Fruit fly (Drosophila melanogaster) whole organism, embryonic: Measurements from ENCODE around the gene ldbr.
A peak's percentile ranks its signal among the peaks of the same experiment; 100 is the strongest.

Experiments used
- C15 ChIP-seq: fragments of 200-800 bp; sonication (Bioruptor generic); IDR thresholded peaks from 3 replicates; pipeline ENCODE4 v1.3.6; 2022; ENCODE audit warnings: missing biosample characterization, missing genetic modification characterization
- CG10321 ChIP-seq: fragments of 200-800 bp; sonication (Bioruptor generic); IDR thresholded peaks from 2 replicates; pipeline ENCODE4 v1.3.6; 2022; ENCODE audit warnings: missing biosample characterization, missing genetic modification characterization
- CG10431 ChIP-seq: fragments of 200-800 bp; sonication (Bioruptor generic); optimal IDR thresholded peaks from 3 replicates; lab custom pipeline; 2018; ENCODE audit warnings: missing biosample characterization, mild to moderate bottlenecking, missing genetic modification characterization
- CG10959 ChIP-seq: fragments of 200-800 bp; sonication (Bioruptor generic); IDR thresholded peaks from 2 replicates; pipeline ENCODE4 v1.3.6; 2022; ENCODE audit warnings: missing biosample characterization, missing genetic modification characterization
- CG11093 ChIP-seq: fragments of 200-800 bp; sonication (Bioruptor generic); IDR thresholded peaks from 3 replicates; pipeline ENCODE4 v1.3.6; 2022; ENCODE audit warnings: missing biosample characterization, missing genetic modification characterization
- CG12219 ChIP-seq: fragments of 200-800 bp; sonication (Bioruptor generic); optimal IDR thresholded peaks from 3 replicates; lab custom pipeline; 2018; ENCODE audit warnings: missing biosample characterization, mild to moderate bottlenecking, missing genetic modification characterization
- CG14965 ChIP-seq: fragments of 200-800 bp; sonication (Bioruptor generic); optimal IDR thresholded peaks from 2 replicates; lab custom pipeline; 2016; ENCODE audit warnings: missing biosample characterization, missing genetic modification characterization, borderline replicate concordance
- CG16813 ChIP-seq: fragments of 200-800 bp; sonication (Bioruptor generic); IDR thresholded peaks from 3 replicates; pipeline ENCODE4 v1.3.6; 2022; ENCODE audit warnings: missing biosample characterization, missing genetic modification characterization; ENCODE audit not compliant: partially characterized antibody
- CG2678 ChIP-seq: fragments of 200-800 bp; sonication (Bioruptor generic); optimal IDR thresholded peaks from 3 replicates; lab custom pipeline; 2019; ENCODE audit warnings: missing biosample characterization, mild to moderate bottlenecking, missing genetic modification characterization, moderate library complexity
- CG2712 ChIP-seq: fragments of 200-800 bp; optimal IDR thresholded peaks from 3 replicates; lab custom pipeline; 2019; ENCODE audit warnings: missing biosample characterization, mild to moderate bottlenecking, missing genetic modification characterization, moderate library complexity
- CG31441 ChIP-seq: fragments of 200-800 bp; sonication (Bioruptor generic); IDR thresholded peaks from 2 replicates; pipeline ENCODE4 v1.3.6; 2022; ENCODE audit warnings: missing biosample characterization, missing genetic modification characterization
- CG33213 ChIP-seq: fragments of 200-800 bp; sonication (Bioruptor generic); optimal IDR thresholded peaks from 3 replicates; lab custom pipeline; 2016; ENCODE audit warnings: missing biosample characterization, missing genetic modification characterization
- CG34422 ChIP-seq: fragments of 200-800 bp; sonication (Bioruptor generic); IDR thresholded peaks from 3 replicates; pipeline ENCODE4 v1.3.6; 2022; ENCODE audit warnings: missing biosample characterization, missing genetic modification characterization
- CG4424 ChIP-seq: fragments of 200-800 bp; sonication (Bioruptor generic); optimal IDR thresholded peaks from 3 replicates; lab custom pipeline; 2016; ENCODE audit warnings: missing biosample characterization, missing genetic modification characterization
- CG4730 ChIP-seq: fragments of 200-800 bp; sonication (Bioruptor generic); IDR thresholded peaks from 2 replicates; pipeline ENCODE4 v1.3.6; 2022; ENCODE audit warnings: missing biosample characterization, missing genetic modification characterization
- CG6654 ChIP-seq: fragments of 200-800 bp; sonication (Bioruptor generic); optimal IDR thresholded peaks from 2 replicates; lab custom pipeline; 2017; ENCODE audit warnings: missing biosample characterization, mild to moderate bottlenecking, missing genetic modification characterization
- CG6854 ChIP-seq: fragments of 200-800 bp; sonication (Bioruptor generic); optimal IDR thresholded peaks from 3 replicates; lab custom pipeline; 2017; ENCODE audit warnings: missing biosample characterization, mild to moderate bottlenecking, missing genetic modification characterization
- CG7745 ChIP-seq: fragments of 200-800 bp; sonication (Bioruptor generic); optimal IDR thresholded peaks from 2 replicates; lab custom pipeline; 2018; ENCODE audit warnings: missing biosample characterization, mild to moderate bottlenecking, missing genetic modification characterization, moderate library complexity
- CG7928 ChIP-seq: fragments of 200-800 bp; sonication (Bioruptor generic); optimal IDR thresholded peaks from 2 replicates; lab custom pipeline; 2017; ENCODE audit warnings: missing biosample characterization, mild to moderate bottlenecking, missing genetic modification characterization
- CG8089 ChIP-seq: fragments of 200-800 bp; sonication (Bioruptor generic); optimal IDR thresholded peaks from 3 replicates; lab custom pipeline; 2016; ENCODE audit warnings: missing biosample characterization, missing genetic modification characterization
- CG9817 ChIP-seq: fragments of 200-800 bp; sonication (Bioruptor generic); optimal IDR thresholded peaks from 2 replicates; lab custom pipeline; 2018; ENCODE audit warnings: missing biosample characterization, mild to moderate bottlenecking, missing genetic modification characterization, moderate library complexity
- Chrac-16 ChIP-seq: fragments of 200-800 bp; sonication (Bioruptor generic); optimal IDR thresholded peaks from 3 replicates; lab custom pipeline; 2016; ENCODE audit warnings: missing biosample characterization, missing genetic modification characterization
- D ChIP-seq, 2 experiments: fragments of 200-800 bp in 1 of 2; fragments of >200 bp in 1 of 2; sonication (Bioruptor generic) in 1 of 2; optimal IDR thresholded peaks; 2 replicates in 1 of 2; 3 replicates in 1 of 2; lab custom pipeline; 2017; ENCODE audit warnings: mild to moderate bottlenecking in 1 of 2, missing biosample characterization in 1 of 2, missing genetic modification characterization in 1 of 2, missing genetic modification reagents in 1 of 2
- Dp ChIP-seq: fragments of 200-800 bp; sonication (Bioruptor generic); optimal IDR thresholded peaks from 2 replicates; lab custom pipeline; 2018; ENCODE audit warnings: missing biosample characterization, mild to moderate bottlenecking, missing genetic modification characterization, moderate library complexity
- Drgx ChIP-seq: fragments of 200-800 bp; sonication (Bioruptor generic); IDR thresholded peaks from 2 replicates; pipeline ENCODE4 v1.3.6; 2022; ENCODE audit warnings: missing biosample characterization, missing genetic modification characterization
- Hand ChIP-seq: fragments of 200-800 bp; sonication (Bioruptor generic); optimal IDR thresholded peaks from 2 replicates; lab custom pipeline; 2017; ENCODE audit warnings: mild to moderate bottlenecking, missing biosample characterization, missing genetic modification reagents, missing genetic modification characterization
- HmgD ChIP-seq: fragments of 200-800 bp; sonication (Bioruptor generic); optimal IDR thresholded peaks from 3 replicates; lab custom pipeline; 2016; ENCODE audit warnings: missing biosample characterization, missing genetic modification characterization
- Hr78 ChIP-seq, 2 experiments: fragments of 200-800 bp in 1 of 2; fragments of >200 bp in 1 of 2; sonication (Bioruptor generic) in 1 of 2; optimal IDR thresholded peaks; 2 replicates each; lab custom pipeline; 2017 to 2019; ENCODE audit warnings: missing biosample characterization in 2 of 2, missing genetic modification characterization in 2 of 2, mild to moderate bottlenecking in 1 of 2, moderate library complexity in 1 of 2
- Jarid2 ChIP-seq: fragments of 200-800 bp; sonication (Bioruptor generic); optimal IDR thresholded peaks from 3 replicates; lab custom pipeline; 2017; ENCODE audit warnings: mild to moderate bottlenecking, missing biosample characterization, missing genetic modification reagents, missing genetic modification characterization
- Lim3 ChIP-seq: fragments of 200-800 bp; sonication (Bioruptor generic); IDR thresholded peaks from 2 replicates; pipeline ENCODE4 v1.3.6; 2022; ENCODE audit warnings: missing biosample characterization, missing genetic modification characterization
- Nf-YA ChIP-seq: fragments of 200-800 bp; sonication (Bioruptor generic); IDR thresholded peaks from 2 replicates; pipeline ENCODE4 v1.3.6; 2022; ENCODE audit warnings: missing biosample characterization, missing genetic modification characterization
- Ptx1 ChIP-seq: fragments of 200-800 bp; sonication (Bioruptor generic); IDR thresholded peaks from 2 replicates; pipeline ENCODE4 v1.3.6; 2022; ENCODE audit warnings: missing biosample characterization, missing genetic modification characterization
- Ssrp ChIP-seq: fragments of 200-800 bp; sonication (Bioruptor generic); optimal IDR thresholded peaks from 2 replicates; lab custom pipeline; 2018; ENCODE audit warnings: missing biosample characterization, mild to moderate bottlenecking, missing genetic modification characterization, moderate library complexity
- TFAM ChIP-seq: fragments of 200-800 bp; sonication (Bioruptor generic); optimal IDR thresholded peaks from 2 replicates; lab custom pipeline; 2017; ENCODE audit warnings: missing biosample characterization, missing genetic modification characterization, inconsistent platforms
- Xrp1 ChIP-seq: fragments of 200-800 bp; sonication (Bioruptor generic); IDR thresholded peaks from 2 replicates; pipeline ENCODE4 v1.3.6; 2022; ENCODE audit warnings: missing biosample characterization, missing genetic modification characterization
- ab ChIP-seq: fragments of 200-800 bp; sonication (Bioruptor generic); optimal IDR thresholded peaks from 2 replicates; lab custom pipeline; 2016; ENCODE audit warnings: missing biosample characterization, missing genetic modification characterization
- ash1 ChIP-seq: fragments of 200-800 bp; sonication (Bioruptor generic); optimal IDR thresholded peaks from 2 replicates; lab custom pipeline; 2018; ENCODE audit warnings: missing biosample characterization, mild to moderate bottlenecking, missing genetic modification characterization
- dmrt11E ChIP-seq: fragments of 200-800 bp; sonication (Bioruptor generic); optimal IDR thresholded peaks from 3 replicates; lab custom pipeline; 2018; ENCODE audit warnings: missing biosample characterization, mild to moderate bottlenecking, missing genetic modification characterization, moderate library complexity
- exex ChIP-seq: fragments of 200-800 bp; sonication (Bioruptor generic); optimal IDR thresholded peaks from 4 replicates; lab custom pipeline; 2018; ENCODE audit warnings: missing biosample characterization, mild to moderate bottlenecking, missing genetic modification characterization, moderate library complexity
- gro ChIP-seq: fragments of 200-800 bp; sonication (Bioruptor generic); optimal IDR thresholded peaks from 2 replicates; lab custom pipeline; 2016; ENCODE audit warnings: missing biosample characterization, missing genetic modification characterization
- kni ChIP-seq: fragments of 200-800 bp; sonication (Bioruptor generic); optimal IDR thresholded peaks from 3 replicates; lab custom pipeline; 2017; ENCODE audit warnings: mild to moderate bottlenecking, missing biosample characterization, missing genetic modification reagents, missing genetic modification characterization
- oc ChIP-seq: fragments of 200-800 bp; sonication (Bioruptor generic); optimal IDR thresholded peaks from 2 replicates; lab custom pipeline; 2018; ENCODE audit warnings: missing biosample characterization, mild to moderate bottlenecking, missing genetic modification characterization, moderate library complexity
- p53 ChIP-seq: fragments of 200-800 bp; sonication (Bioruptor generic); optimal IDR thresholded peaks from 2 replicates; lab custom pipeline; 2016; ENCODE audit warnings: missing biosample characterization, missing genetic modification characterization
- pan ChIP-seq, 4 experiments: fragments of >200 bp in 3 of 4; fragments of 200-800 bp in 1 of 4; sonication (Bioruptor generic) in 1 of 4; optimal IDR thresholded peaks in 3 of 4; IDR thresholded peaks in 1 of 4; 2 replicates each; pipeline versions ENCODE4 v1.3.6 to Lab custom; 2017 to 2022; ENCODE audit warnings: missing biosample characterization in 2 of 4, missing genetic modification characterization in 2 of 4, mixed read lengths in 1 of 4
- pros ChIP-seq: fragments of 200-800 bp; sonication (Bioruptor generic); optimal IDR thresholded peaks from 3 replicates; lab custom pipeline; 2019; ENCODE audit warnings: missing biosample characterization, mild to moderate bottlenecking, missing genetic modification characterization, moderate library complexity
- schlank ChIP-seq: fragments of 200-800 bp; sonication (Bioruptor generic); optimal IDR thresholded peaks from 2 replicates; lab custom pipeline; 2018; ENCODE audit warnings: missing biosample characterization, mild to moderate bottlenecking, missing genetic modification characterization
- sr ChIP-seq: fragments of 200-800 bp; sonication (Bioruptor generic); IDR thresholded peaks from 3 replicates; pipeline ENCODE4 v1.3.6; 2022; ENCODE audit warnings: missing biosample characterization, missing genetic modification characterization
- vnd ChIP-seq: fragments of 200-800 bp; sonication (Bioruptor generic); IDR thresholded peaks from 3 replicates; pipeline ENCODE4 v1.3.6; 2022; ENCODE audit warnings: missing biosample characterization, missing genetic modification characterization; ENCODE audit not compliant: partially characterized antibody

Gene ldbr

dm6 chr3L:8127712-8128210, 6.1 kb downstream of the ldbr start, which contains the start of the genes Cds and Uba2 (continued):
- TF ChIP-seq ash1 (peak; percentile 68), HmgD (GFP tag; lab: Kevin White, UChicago) (peak; percentile 55), Dp (peak; percentile 38), Xrp1 (GFP tag; lab: Robert Waterston, UW) (peak; percentile 90), Jarid2 (no peak), CG2712 (tag; lab: Kevin White, UChicago) (peak; percentile 94), gro (GFP tag; lab: Kevin White, UChicago) (peak; percentile 81), schlank (peak; percentile 80), CG6654 (GFP tag; lab: Kevin White, UChicago) (peak; percentile 74), CG31441 (GFP tag; lab: Robert Waterston, UW) (peak; percentile 95), TFAM (GFP tag; lab: Kevin White, UChicago) (peak; percentile 40), C15 (peak; percentile 86), CG16813 (GFP tag; lab: Robert Waterston, UW) (peak; percentile 39; the same call in 1 of the 3 replicates), vnd (no peak), CG7745 (no peak), CG10431 (GFP tag; lab: Kevin White, UChicago) (peak; percentile 81), D (optimal IDR thresholded peaks at IDR 0.05; lab: Kevin White, UChicago) (no peak), D (GFP tag; optimal IDR thresholded peaks at IDR 0.05; lab: Kevin White, UChicago) (peak; percentile 76), sr (peak; percentile 24; the same call in 1 of the 3 replicates), Lim3 (GFP tag; lab: Robert Waterston, UW) (no peak), kni (GFP tag; lab: Kevin White, UChicago) (peak; percentile 76), CG6854 (peak; percentile 64), Drgx (peak; percentile 84), oc (peak; percentile 85), CG2678 (tag; lab: Kevin White, UChicago) (peak; percentile 94), CG33213 (peak; percentile 68), CG4730 (GFP tag; lab: Robert Waterston, UW) (peak; percentile 84), pros (no peak), CG34422 (peak; percentile 94), CG9817 (tag; lab: Kevin White, UChicago) (peak; percentile 97), Hr78 (GFP tag; optimal IDR thresholded peaks at IDR 0.05; lab: Kevin White, UChicago) (peak in 1 of 2 experiments; percentile 51), CG11093 (peak; percentile 84), CG10321 (GFP tag; lab: Robert Waterston, UW) (0 out of 2 replicates have a peak, but pooled peaks have one; percentile 22), dmrt11E (tag; lab: Kevin White, UChicago) (peak; percentile 84), CG8089 (GFP tag; lab: Kevin White, UChicago) (peak; percentile 45), Chrac-16 (GFP tag; lab: Kevin White, UChicago) (peak; percentile 93), Ptx1 (GFP tag; lab: Robert Waterston, UW) (peak; percentile 93), Ssrp (tag; lab: Kevin White, UChicago) (peak; percentile 90), Hand (GFP tag; lab: Kevin White, UChicago) (peak; percentile 86), exex (tag; lab: Kevin White, UChicago) (peak; percentile 81), ab (GFP tag; lab: Kevin White, UChicago) (peak; percentile 41), CG7928 (GFP tag; lab: Kevin White, UChicago) (peak; percentile 92), Nf-YA (peak; percentile 69), pan (optimal IDR thresholded peaks at IDR 0.05; lab: Kevin White, UChicago) (no peak), pan (GFP tag; optimal IDR thresholded peaks at IDR 0.05 in 1 of 2, IDR thresholded peaks at IDR 0.05 in 1 of 2) (peak in 1 of 2 experiments; percentile 91), CG12219 (GFP tag; lab: Kevin White, UChicago) (peak; percentile 71), CG10959 (GFP tag; lab: Robert Waterston, UW) (peak; percentile 77), CG14965 (GFP tag; lab: Kevin White, UChicago) (peak; percentile 3), p53 (GFP tag; lab: Kevin White, UChicago) (peak; percentile 40), CG4424 (GFP tag; lab: Kevin White, UChicago) (peak; percentile 94)
